Worm (Caenorhabditis elegans): Measurements from ENCODE around the gene F25D1.8.

Gene F25D1.8

DNA sequence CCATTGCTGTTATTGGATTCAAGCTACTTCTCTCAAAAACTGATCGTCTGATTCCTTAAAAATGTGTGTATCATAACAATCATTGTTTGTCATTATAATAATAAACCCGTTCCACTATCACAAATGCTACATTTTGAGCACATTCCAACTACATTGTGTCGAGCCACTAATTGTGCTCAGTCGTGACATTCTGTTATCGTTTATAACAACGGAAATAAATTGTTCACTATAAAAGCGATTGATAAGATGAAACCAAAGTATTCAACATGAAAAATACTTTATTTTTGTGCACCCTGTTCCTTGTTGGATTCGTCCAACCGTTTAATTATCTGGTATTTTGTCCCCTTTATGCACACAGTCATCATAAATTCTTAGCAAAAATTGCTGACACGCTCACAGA, 46.1 kb upstream of the F25D1.8 start, which contains the start of gene ugt-33 (continued):
- TF ChIP-seq aha-1 (tag) (peak; percentile 81), attf-4 (tag; optimal IDR thresholded peaks at IDR 0.05) (no peak), dmd-6 (GFP tag; IDR thresholded peaks at IDR 0.05) (peak; percentile 37; the same call in 1 of the 2 replicates), mep-1 (tag; optimal IDR thresholded peaks at IDR 0.05) (no peak), ceh-82 (tag; optimal IDR thresholded peaks at IDR 0.05) (no peak), ceh-28 (tag; optimal IDR thresholded peaks at IDR 0.05) (no peak), egl-43 (GFP tag; IDR thresholded peaks at IDR 0.05) (no peak), dmd-9 (GFP tag; IDR thresholded peaks at IDR 0.05) (no peak), zfp-3 (GFP tag; conservative IDR thresholded peaks at IDR 0.05) (no peak), saeg-2 (GFP tag; IDR thresholded peaks at IDR 0.05) (no peak), daf-19 (GFP tag; conservative IDR thresholded peaks at IDR 0.05) (no peak), ceh-44 (GFP tag; IDR thresholded peaks at IDR 0.05) (no peak), nhr-28 (tag; optimal IDR thresholded peaks at IDR 0.05) (peak; percentile 97), aly-2 (tag; optimal IDR thresholded peaks at IDR 0.05) (no peak), zip-11 (GFP tag; IDR thresholded peaks at IDR 0.05) (no peak), mxl-3 (GFP tag; optimal IDR thresholded peaks at IDR 0.05) (no peak), Y5F2A.4 (GFP tag; optimal IDR thresholded peaks at IDR 0.05) (no peak), ZK337.2 (GFP tag; IDR thresholded peaks at IDR 0.05) (no peak), nhr-102 (tag; optimal IDR thresholded peaks at IDR 0.05) (no peak), cey-2 (tag; optimal IDR thresholded peaks at IDR 0.05; ENCODE audit: borderline replicate concordance, insufficient read depth) (no peak), hlh-11 (tag; optimal IDR thresholded peaks at IDR 0.05) (peak; percentile 56), fos-1 (tag; optimal IDR thresholded peaks at IDR 0.05) (no peak), daf-8 (GFP tag; IDR thresholded peaks at IDR 0.05) (no peak), daf-16 (GFP tag; optimal IDR thresholded peaks at IDR 0.05) (no peak), daf-16 (tag; optimal IDR thresholded peaks at IDR 0.05) (peak; percentile 63), nhr-76 (tag; optimal IDR thresholded peaks at IDR 0.05) (no peak), mes-2 (tag; optimal IDR thresholded peaks at IDR 0.05; ENCODE audit: poor library complexity, severe bottlenecking) (no peak), lir-3 (tag; optimal IDR thresholded peaks at IDR 0.05) (no peak), lim-7 (GFP tag; IDR thresholded peaks at IDR 0.05) (no peak), nhr-111 (GFP tag; optimal IDR thresholded peaks at IDR 0.05) (no peak), skn-1 (tag; optimal IDR thresholded peaks at IDR 0.05) (no peak), php-3 (GFP tag; IDR thresholded peaks at IDR 0.05) (0 out of 2 replicates have a peak, but pooled peaks have one; percentile 11), lin-38 (GFP tag; IDR thresholded peaks at IDR 0.05) (no peak), Y48G9A.11 (GFP tag; IDR thresholded peaks at IDR 0.05) (no peak), zag-1 (tag; optimal IDR thresholded peaks at IDR 0.05) (no peak), hmg-1.1 (GFP tag; IDR thresholded peaks at IDR 0.05) (no peak), jun-1 (tag; optimal IDR thresholded peaks at IDR 0.05) (no peak), dve-1 (tag; optimal IDR thresholded peaks at IDR 0.05; ENCODE audit: insufficient read depth) (peak; percentile 62), nhr-41 (GFP tag; IDR thresholded peaks at IDR 0.05) (no peak), zip-2 (tag; optimal IDR thresholded peaks at IDR 0.05) (no peak)

DNA sequence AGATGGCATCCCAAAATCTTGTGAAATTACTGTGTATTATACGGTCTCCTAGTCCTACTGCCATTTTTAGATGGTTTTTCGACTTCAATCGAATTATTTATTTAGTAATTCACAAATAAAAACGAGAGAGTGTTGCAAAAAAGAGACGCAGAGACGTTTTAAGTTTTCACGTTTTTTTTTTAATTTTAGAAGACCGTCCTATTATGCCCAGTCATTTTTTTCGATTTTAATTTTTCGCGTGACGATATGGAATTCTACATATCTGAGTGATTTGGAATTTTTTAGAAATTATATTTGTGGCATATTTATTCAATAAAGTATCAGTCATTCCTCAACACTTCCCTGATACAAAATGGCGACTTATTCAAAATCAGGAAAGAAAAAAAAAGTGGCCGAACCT, 42.5 kb upstream of the F25D1.8 start, which contains the start of gene C35A5.4:
Gene C35A5.4 (plus strand): TSS at position 301 of the 400 bp plus-strand sequence.
- TF ChIP-seq set-16 (GFP tag; IDR thresholded peaks at IDR 0.05) (no peak), nhr-11 (tag; optimal IDR thresholded peaks at IDR 0.05) (no peak), unc-62 (GFP tag; optimal IDR thresholded peaks at IDR 0.05 in 1 of 2) (peak in 1 of 2 experiments; percentile 28), unc-62 (tag; optimal IDR thresholded peaks at IDR 0.05) (no peak)

Data from whole organism, L4 larva.